Fruit fly (Drosophila melanogaster) whole organism, pupa: ENCODE measurements around the gene CG12003.

Experiments
- CG10348 ChIP-seq: fragments of 200-800 bp; sonication (Bioruptor generic); IDR thresholded peaks from 2 replicates; pipeline ENCODE4 v1.3.6; 2022; ENCODE audit warnings: missing biosample characterization, missing genetic modification characterization
- CG12605 ChIP-seq: fragments of 200-800 bp; sonication (Bioruptor generic); IDR thresholded peaks from 2 replicates; pipeline ENCODE4 v1.3.6; 2022; ENCODE audit warnings: missing biosample characterization, missing genetic modification characterization
- CG13204 ChIP-seq: fragments of 200-800 bp; sonication (Bioruptor generic); optimal IDR thresholded peaks from 2 replicates; lab custom pipeline; 2018; ENCODE audit warnings: missing biosample characterization, mild to moderate bottlenecking, missing genetic modification characterization, moderate library complexity
- CG14655 ChIP-seq: fragments of 200-800 bp; sonication (Bioruptor generic); optimal IDR thresholded peaks from 3 replicates; lab custom pipeline; 2017; ENCODE audit warnings: mild to moderate bottlenecking, missing biosample characterization, missing genetic modification reagents, missing genetic modification characterization
- CG15710 ChIP-seq: fragments of 200-800 bp; sonication (Bioruptor generic); optimal IDR thresholded peaks from 2 replicates; lab custom pipeline; 2018; ENCODE audit warnings: missing biosample characterization, mild to moderate bottlenecking, missing genetic modification characterization, moderate library complexity
- CG17806 ChIP-seq: fragments of 200-800 bp; sonication (Bioruptor generic); optimal IDR thresholded peaks from 2 replicates; lab custom pipeline; 2018; ENCODE audit warnings: missing biosample characterization, mild to moderate bottlenecking, missing genetic modification characterization, moderate library complexity
- CG32121 ChIP-seq: fragments of 200-800 bp; sonication (Bioruptor generic); IDR thresholded peaks from 2 replicates; pipeline ENCODE4 v1.3.6; 2022; ENCODE audit warnings: missing biosample characterization, missing genetic modification characterization
- CG34367 ChIP-seq: fragments of 200-800 bp; sonication (Bioruptor generic); optimal IDR thresholded peaks from 2 replicates; lab custom pipeline; 2018; ENCODE audit warnings: missing biosample characterization, mild to moderate bottlenecking, missing genetic modification characterization
- CG4496 ChIP-seq: fragments of 200-800 bp; sonication (Bioruptor generic); IDR thresholded peaks from 3 replicates; pipeline ENCODE4 v1.3.6; 2022; ENCODE audit warnings: missing biosample characterization, missing genetic modification characterization
- CG8159 ChIP-seq: fragments of 200-800 bp; sonication (Bioruptor generic); optimal IDR thresholded peaks from 3 replicates; lab custom pipeline; 2018; ENCODE audit warnings: missing biosample characterization, mild to moderate bottlenecking, missing genetic modification characterization, moderate library complexity
- CG8301 ChIP-seq: fragments of 200-800 bp; sonication (Bioruptor generic); optimal IDR thresholded peaks from 2 replicates; lab custom pipeline; 2018; ENCODE audit warnings: missing biosample characterization, mild to moderate bottlenecking, missing genetic modification characterization
- CG9948 ChIP-seq: fragments of 200-800 bp; sonication (Bioruptor generic); optimal IDR thresholded peaks from 2 replicates; lab custom pipeline; 2018; ENCODE audit warnings: missing biosample characterization, mild to moderate bottlenecking, missing genetic modification characterization, moderate library complexity
- D1 ChIP-seq: fragments of 200-800 bp; sonication (Bioruptor generic); optimal IDR thresholded peaks from 2 replicates; lab custom pipeline; 2018; ENCODE audit warnings: missing biosample characterization, mild to moderate bottlenecking, missing genetic modification characterization, moderate library complexity
- EcR ChIP-seq: fragments of 200-800 bp; sonication (Bioruptor generic); optimal IDR thresholded peaks from 3 replicates; lab custom pipeline; 2019; ENCODE audit warnings: missing biosample characterization, missing genetic modification characterization, mild to moderate bottlenecking, moderate library complexity, missing genetic modification reagents
- Ets98B ChIP-seq: fragments of 200-800 bp; sonication (Bioruptor generic); IDR thresholded peaks from 2 replicates; pipeline ENCODE4 v1.3.6; 2022; ENCODE audit warnings: missing biosample characterization, missing genetic modification characterization
- Pif1A ChIP-seq: fragments of 200-800 bp; sonication (Bioruptor generic); optimal IDR thresholded peaks from 3 replicates; lab custom pipeline; 2016; ENCODE audit warnings: missing biosample characterization, missing genetic modification characterization
- Pif1B ChIP-seq: fragments of 200-800 bp; sonication (Bioruptor generic); optimal IDR thresholded peaks from 3 replicates; lab custom pipeline; 2016; ENCODE audit warnings: missing biosample characterization, missing genetic modification characterization
- Snoo ChIP-seq: fragments of 200-800 bp; sonication (Bioruptor generic); optimal IDR thresholded peaks from 3 replicates; lab custom pipeline; 2017; ENCODE audit warnings: missing biosample characterization, mild to moderate bottlenecking, missing genetic modification characterization, inconsistent platforms
- fd96Ca ChIP-seq: fragments of 200-800 bp; sonication (Bioruptor generic); IDR thresholded peaks from 3 replicates; pipeline ENCODE4 v1.3.6; 2022; ENCODE audit warnings: missing biosample characterization, missing genetic modification characterization
- gl ChIP-seq: fragments of 200-800 bp; sonication (Bioruptor generic); optimal IDR thresholded peaks from 2 replicates; lab custom pipeline; 2018; ENCODE audit warnings: missing biosample characterization, mild to moderate bottlenecking, missing genetic modification characterization
- rn ChIP-seq: fragments of 200-800 bp; sonication (Bioruptor generic); IDR thresholded peaks from 2 replicates; pipeline ENCODE4 v1.3.6; 2022; ENCODE audit warnings: missing biosample characterization, missing genetic modification characterization

The CG12003 gene

DNA sequence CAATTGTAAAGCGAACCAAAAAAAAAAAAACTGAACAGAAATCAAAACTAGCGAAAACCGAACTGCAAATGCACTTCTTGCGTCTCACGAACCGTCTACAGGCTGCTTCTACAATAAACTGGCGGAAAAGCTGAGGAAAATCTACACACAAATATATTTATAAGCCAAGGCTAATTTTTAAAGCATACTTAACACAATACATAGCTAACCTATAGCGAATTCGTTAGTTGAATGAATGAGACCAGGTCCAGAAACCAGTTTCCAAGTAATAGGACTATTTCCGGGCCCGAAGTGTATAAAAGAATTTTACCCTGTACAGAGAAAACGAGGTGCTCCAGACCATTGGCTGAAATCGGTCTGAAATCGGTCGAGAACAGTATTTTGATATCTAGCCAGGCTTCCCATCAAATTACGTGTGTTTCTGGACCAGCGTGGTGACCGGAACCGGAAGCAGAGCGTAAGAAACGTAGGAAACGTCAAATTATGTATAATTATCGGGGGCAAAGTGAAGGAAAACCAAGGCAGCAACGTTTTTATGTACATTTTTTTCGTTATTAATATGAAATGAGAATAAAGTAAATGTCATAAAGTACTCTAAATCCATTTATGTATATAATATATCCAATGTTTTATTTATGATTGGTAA, 10.7 kb downstream of the CG12003 start:
- no peak for TF ChIP-seq Snoo
- TF ChIP-seq Pif1B (GFP tag; lab: Kevin White, UChicago): no peak
- TF ChIP-seq gl (tag; lab: Kevin White, UChicago): no peak
- TF ChIP-seq Pif1A (GFP tag; lab: Kevin White, UChicago): peak; percentile 22
- TF ChIP-seq Ets98B (GFP tag; lab: Robert Waterston, UW): no peak
- TF ChIP-seq CG8159 (tag; lab: Kevin White, UChicago): peak; percentile 8
- no peak for TF ChIP-seq CG8301
- TF ChIP-seq CG32121 (GFP tag; lab: Robert Waterston, UW): 0 out of 2 replicates have a peak, but pooled peaks have one; percentile 32
- no peak for TF ChIP-seq CG34367 (tag; lab: Kevin White, UChicago)
- no peak for TF ChIP-seq CG14655 (GFP tag; lab: Kevin White, UChicago)
- no peak for TF ChIP-seq CG15710 (tag; lab: Kevin White, UChicago)
- no peak for TF ChIP-seq CG10348
- no peak for TF ChIP-seq D1
- TF ChIP-seq rn (GFP tag; lab: Robert Waterston, UW): no peak
- TF ChIP-seq EcR: no peak
- TF ChIP-seq CG4496 (GFP tag; lab: Robert Waterston, UW): no peak
- TF ChIP-seq, all 21 proteins: peak for 3

DNA sequence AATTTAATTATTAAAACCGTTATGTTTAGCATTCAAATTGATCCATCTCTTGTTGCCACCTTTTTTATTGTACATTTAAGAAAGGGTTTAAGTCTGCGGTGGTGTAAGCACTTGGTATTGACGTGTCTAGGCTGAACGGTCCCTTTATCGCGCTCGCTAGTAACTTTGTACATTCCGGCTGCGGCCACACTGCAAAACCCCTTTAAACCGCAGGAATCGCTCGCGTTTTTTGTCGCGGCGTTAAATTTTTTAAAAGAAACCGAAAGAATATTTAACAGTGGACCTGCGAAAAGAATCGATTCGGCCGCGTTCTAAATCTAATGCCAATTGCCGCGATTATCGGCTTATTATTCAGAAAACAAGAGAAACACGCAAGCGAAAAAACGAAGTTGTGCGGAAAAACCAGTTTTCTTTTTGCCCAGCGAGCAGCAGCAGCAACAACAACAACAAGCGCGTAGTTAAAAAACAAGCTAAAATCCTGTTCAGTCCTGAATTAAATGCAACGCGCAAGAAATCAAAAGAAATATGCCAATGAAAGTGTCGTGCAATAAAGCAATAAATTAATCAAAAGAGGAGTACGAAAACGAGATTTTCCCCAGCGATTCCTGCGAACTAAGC, 11.4 kb downstream of the CG12003 start, which contains the start of gene CG13917:
Gene CG13917, plus strand, starts transcription at position 211 of the 618 bp plus-strand sequence.
- TF ChIP-seq CG12605 (peak; percentile 51; the same call in 1 of the 2 replicates), EcR (no peak)

DNA sequence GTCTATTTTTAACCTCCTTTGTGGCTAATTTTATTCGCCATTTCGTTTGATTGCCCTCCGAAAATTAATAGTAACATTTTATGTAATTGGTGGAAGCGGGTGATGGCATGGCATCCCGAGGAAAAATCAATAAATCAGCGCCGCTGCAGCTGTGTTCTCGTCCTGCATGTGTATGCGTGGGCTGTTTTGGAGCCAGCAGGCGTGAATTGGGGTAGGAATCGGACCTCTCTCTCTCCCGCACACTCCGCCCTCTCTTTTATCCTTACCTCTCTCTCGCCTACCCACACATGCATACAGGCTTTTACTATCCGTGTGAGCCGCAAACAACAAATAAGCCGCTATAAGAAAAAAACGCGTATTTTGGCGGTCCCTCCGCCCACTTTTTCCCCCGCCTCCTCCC, 12.1 kb downstream of the CG12003 start:
- TF ChIP-seq CG12605 (no peak), Snoo (no peak), Ets98B (GFP tag; lab: Robert Waterston, UW) (0 out of 2 replicates have a peak, but pooled peaks have one; percentile 10), CG13204 (GFP tag; lab: Kevin White, UChicago) (no peak)

DNA sequence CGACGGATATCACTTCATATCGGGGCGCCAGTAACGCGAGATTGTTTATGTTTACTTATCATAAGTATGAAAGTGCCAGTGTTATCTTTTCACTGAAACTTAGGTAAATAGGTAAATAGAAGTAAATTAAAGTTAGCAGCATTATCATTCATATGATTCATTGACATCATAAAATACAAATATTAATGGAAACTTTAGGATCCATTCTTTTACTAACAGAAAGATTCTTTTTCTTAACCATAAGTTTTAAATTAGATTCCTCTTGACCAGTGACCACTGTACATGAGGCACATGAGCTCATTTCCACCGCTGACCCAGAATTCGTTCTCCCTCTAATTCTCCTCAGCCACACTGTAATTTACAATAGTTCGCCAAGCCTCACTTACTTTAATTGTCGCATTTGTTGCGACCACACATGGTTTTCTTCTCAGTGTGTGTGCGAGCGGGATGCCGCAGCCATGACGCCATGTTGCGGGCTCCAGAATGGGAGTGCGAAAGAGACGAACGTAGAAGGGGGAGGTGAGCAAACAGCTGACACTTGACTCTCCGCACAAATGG, 13.3 kb downstream of the CG12003 start:
- no peak for TF ChIP-seq CG10348
- TF ChIP-seq CG8301: peak; percentile 16
- TF ChIP-seq EcR: no peak
- peak; percentile 30; the same call in 1 of the 3 replicates for TF ChIP-seq CG4496 (GFP tag; lab: Robert Waterston, UW)
- peak; percentile 15 for TF ChIP-seq CG8159 (tag; lab: Kevin White, UChicago)
- no peak for TF ChIP-seq gl (tag; lab: Kevin White, UChicago)
- no peak for TF ChIP-seq CG34367 (tag; lab: Kevin White, UChicago)
- no peak for TF ChIP-seq CG13204 (GFP tag; lab: Kevin White, UChicago)
- TF ChIP-seq D1: no peak
- TF ChIP-seq Pif1A (GFP tag; lab: Kevin White, UChicago): no peak
- no peak for TF ChIP-seq Snoo
- TF ChIP-seq Ets98B (GFP tag; lab: Robert Waterston, UW): 0 out of 2 replicates have a peak, but pooled peaks have one; percentile 11
- no peak for TF ChIP-seq CG32121 (GFP tag; lab: Robert Waterston, UW)
- no peak for TF ChIP-seq CG15710 (tag; lab: Kevin White, UChicago)
- no peak for TF ChIP-seq CG17806 (tag; lab: Kevin White, UChicago)

DNA sequence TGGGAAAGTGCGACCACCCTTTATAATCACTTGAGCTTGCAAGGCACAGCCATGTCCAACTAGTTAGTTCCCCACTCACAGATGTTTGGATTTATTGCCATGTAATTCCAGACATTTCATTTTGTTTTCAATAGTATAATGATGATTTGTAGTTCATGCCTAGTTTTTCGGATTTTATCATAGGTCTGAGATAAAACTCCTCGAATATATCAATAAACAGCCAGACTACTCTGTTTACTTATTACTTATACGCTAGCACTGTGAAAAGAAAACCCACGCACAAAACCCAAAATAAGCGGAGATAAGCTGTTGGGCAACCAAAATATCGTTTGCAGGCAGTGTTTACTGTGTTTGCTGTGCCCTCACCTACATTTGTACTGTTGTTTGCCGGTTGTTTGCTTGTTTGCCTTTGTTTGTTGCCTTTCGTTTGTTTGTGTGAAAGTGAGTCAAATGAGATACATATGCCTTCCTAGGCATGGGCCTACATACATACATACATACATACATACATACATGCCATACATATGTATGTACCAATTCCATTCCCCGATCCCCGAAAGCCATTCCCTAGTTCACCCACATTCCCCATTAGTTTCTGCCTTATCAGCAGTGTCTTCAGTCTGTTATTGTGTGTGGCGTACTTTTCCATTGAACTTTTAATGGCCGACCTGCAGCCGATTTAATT, 14.1 kb downstream of the CG12003 start:
- TF ChIP-seq CG14655 (GFP tag; lab: Kevin White, UChicago): peak; percentile 51
- TF ChIP-seq EcR: peak; percentile 69
- TF ChIP-seq fd96Ca (GFP tag; lab: Robert Waterston, UW): no peak
- peak; percentile 41 for TF ChIP-seq Ets98B (GFP tag; lab: Robert Waterston, UW)
- TF ChIP-seq CG10348: no peak
- peak; percentile 36 for TF ChIP-seq CG17806 (tag; lab: Kevin White, UChicago)
- TF ChIP-seq CG34367 (tag; lab: Kevin White, UChicago): peak; percentile 7
- no peak for TF ChIP-seq gl (tag; lab: Kevin White, UChicago)
- TF ChIP-seq CG9948: peak; percentile 33
- no peak for TF ChIP-seq CG12605
- TF ChIP-seq CG32121 (GFP tag; lab: Robert Waterston, UW): peak; percentile 38
- TF ChIP-seq CG15710 (tag; lab: Kevin White, UChicago): peak; percentile 38
- TF ChIP-seq D1: no peak
- TF ChIP-seq CG8159 (tag; lab: Kevin White, UChicago): peak; percentile 36
- peak; percentile 36 for TF ChIP-seq CG8301
- TF ChIP-seq CG13204 (GFP tag; lab: Kevin White, UChicago): no peak

DNA sequence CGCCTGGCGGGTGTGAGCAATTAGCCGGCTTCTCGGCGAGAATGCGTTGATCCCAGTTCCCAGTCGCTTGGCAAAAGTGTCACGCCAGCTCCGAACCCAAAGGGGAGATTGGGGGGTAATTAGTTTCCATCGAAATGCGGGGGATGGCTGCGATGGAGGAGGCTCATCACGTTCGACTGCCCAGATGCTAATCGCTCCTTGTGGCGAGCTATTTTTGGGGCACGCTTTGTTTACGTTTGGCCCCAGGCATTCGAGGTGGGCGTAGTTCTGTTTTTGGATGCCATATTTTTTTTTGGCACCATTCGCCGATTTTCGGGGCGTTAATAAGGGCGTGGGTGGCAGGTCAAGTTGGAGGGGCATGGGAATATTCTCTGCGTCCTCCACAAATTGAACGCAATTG, 15.0 kb downstream of the CG12003 start:
- TF ChIP-seq CG4496 (GFP tag; lab: Robert Waterston, UW) (no peak), CG32121 (GFP tag; lab: Robert Waterston, UW) (0 out of 2 replicates have a peak, but pooled peaks have one; percentile 13), rn (GFP tag; lab: Robert Waterston, UW) (no peak)
